Fruit fly (Drosophila melanogaster): ENCODE results near the gene COX5BL.

COX5BL gene

dm6 chr2L:6601018-6601505, 41.8 kb downstream of the COX5BL start, which contains the start of gene Dpp10 (continued):
- TF ChIP-seq CG6654 (GFP tag; optimal IDR thresholded peaks at IDR 0.05), result peak; percentile 51
- TF ChIP-seq Nf-YC (tag; optimal IDR thresholded peaks at IDR 0.05), result peak; percentile 82
- peak; percentile 94 for TF ChIP-seq CG11456 (GFP tag; IDR thresholded peaks at IDR 0.05)
- TF ChIP-seq CG9609 (GFP tag; optimal IDR thresholded peaks at IDR 0.05), result peak; percentile 80
- TF ChIP-seq Sry-δ (GFP tag; optimal IDR thresholded peaks at IDR 0.05), result peak; percentile 49
- TF ChIP-seq chm (GFP tag; IDR thresholded peaks at IDR 0.05), result peak; percentile 68; the same call in 1 of the 2 replicates
- TF ChIP-seq sima (GFP tag; optimal IDR thresholded peaks at IDR 0.05), result peak; percentile 75
- TF ChIP-seq CG13624 (GFP tag; optimal IDR thresholded peaks at IDR 0.05), result peak; percentile 92
- peak; percentile 98 for TF ChIP-seq row (GFP tag; IDR thresholded peaks at IDR 0.05)
- peak; percentile 98 for TF ChIP-seq CG2120 (GFP tag; optimal IDR thresholded peaks at IDR 0.05)
- peak; percentile 81 for TF ChIP-seq shn (GFP tag; optimal IDR thresholded peaks at IDR 0.05)
- TF ChIP-seq CG7556 (GFP tag; optimal IDR thresholded peaks at IDR 0.05), result peak; percentile 96
- peak; percentile 72 for TF ChIP-seq CG16779 (GFP tag; IDR thresholded peaks at IDR 0.05)
- TF ChIP-seq wor (GFP tag; IDR thresholded peaks at IDR 0.05), result peak; percentile 92
- TF ChIP-seq Drgx (GFP tag; IDR thresholded peaks at IDR 0.05), result peak; percentile 93
- peak; percentile 66 for TF ChIP-seq Hey (tag; optimal IDR thresholded peaks at IDR 0.05)
- TF ChIP-seq NC2α (GFP tag; optimal IDR thresholded peaks at IDR 0.05), result peak; percentile 30
- TF ChIP-seq CG4424 (GFP tag; optimal IDR thresholded peaks at IDR 0.05), result peak; percentile 73
- TF ChIP-seq schlank (tag; optimal IDR thresholded peaks at IDR 0.05), result peak; percentile 85
- no peak for TF ChIP-seq tll (GFP tag; optimal IDR thresholded peaks at IDR 0.05)
- peak; percentile 68 for TF ChIP-seq Ssrp (tag; optimal IDR thresholded peaks at IDR 0.05)
- TF ChIP-seq Asciz (GFP tag; optimal IDR thresholded peaks at IDR 0.05), result peak; percentile 78
- peak; percentile 60 for TF ChIP-seq kah (GFP tag; optimal IDR thresholded peaks at IDR 0.05)
- TF ChIP-seq Rx (GFP tag; IDR thresholded peaks at IDR 0.05), result peak; percentile 89
- TF ChIP-seq tio (GFP tag; optimal IDR thresholded peaks at IDR 0.05), result peak; percentile 86
- peak; percentile 95 for TF ChIP-seq esg (GFP tag; conservative IDR thresholded peaks at IDR 0.05)
- no peak for TF ChIP-seq CG7745 (tag; optimal IDR thresholded peaks at IDR 0.05)
- peak; percentile 26 for TF ChIP-seq CG30431 (GFP tag; optimal IDR thresholded peaks at IDR 0.05)
- peak; percentile 90 for TF ChIP-seq Optix (GFP tag; IDR thresholded peaks at IDR 0.05)
- TF ChIP-seq kay (GFP tag; optimal IDR thresholded peaks at IDR 0.05), result peak; percentile 72
- peak; percentile 94 for TF ChIP-seq CG14667 (GFP tag; IDR thresholded peaks at IDR 0.05)
- peak; percentile 92 for TF ChIP-seq GATAe (GFP tag; conservative IDR thresholded peaks at IDR 0.05)
- peak; percentile 93 for TF ChIP-seq zfh2 (GFP tag; optimal IDR thresholded peaks at IDR 0.05)
- no peak for TF ChIP-seq p53 (GFP tag; optimal IDR thresholded peaks at IDR 0.05)
- peak; percentile 89 for TF ChIP-seq CG17359 (tag; optimal IDR thresholded peaks at IDR 0.05)
- TF ChIP-seq usp (GFP tag; optimal IDR thresholded peaks at IDR 0.05), result no peak
- peak; percentile 77 for TF ChIP-seq ara (GFP tag; IDR thresholded peaks at IDR 0.05)
- TF ChIP-seq CG13287 (GFP tag; IDR thresholded peaks at IDR 0.05; ENCODE audit: partially characterized antibody), result peak; percentile 58
- peak; percentile 62 for TF ChIP-seq Six4 (GFP tag; optimal IDR thresholded peaks at IDR 0.05)
- TF ChIP-seq CG17802 (tag; optimal IDR thresholded peaks at IDR 0.05), result peak; percentile 3
- peak; percentile 27 for TF ChIP-seq CG6254 (GFP tag; optimal IDR thresholded peaks at IDR 0.05)
- peak; percentile 90 for TF ChIP-seq Gug (GFP tag; IDR thresholded peaks at IDR 0.05)
- peak; percentile 95 for TF ChIP-seq HmgZ (tag; optimal IDR thresholded peaks at IDR 0.05)
- TF ChIP-seq D19A (tag; optimal IDR thresholded peaks at IDR 0.05), result peak; percentile 77
- peak; percentile 36; the same call in 1 of the 3 replicates for TF ChIP-seq CG34224 (GFP tag; IDR thresholded peaks at IDR 0.05; ENCODE audit: partially characterized antibody)
- TF ChIP-seq vnd (GFP tag; IDR thresholded peaks at IDR 0.05; ENCODE audit: partially characterized antibody), result 0 out of 3 replicates have a peak, but pooled peaks have one; percentile 46
- TF ChIP-seq nmo (GFP tag; optimal IDR thresholded peaks at IDR 0.05), result peak; percentile 78
- peak; percentile 50 for TF ChIP-seq Camta (GFP tag; optimal IDR thresholded peaks at IDR 0.05)
- TF ChIP-seq CG3407 (GFP tag; optimal IDR thresholded peaks at IDR 0.05), result peak; percentile 69
- peak; percentile 81 for TF ChIP-seq CG1233 (GFP tag; optimal IDR thresholded peaks at IDR 0.05)
- TF ChIP-seq CG31388 (GFP tag; optimal IDR thresholded peaks at IDR 0.05), result peak; percentile 77
